Fruit fly (Drosophila melanogaster) whole organism, adult: ENCODE results near the gene CG10435.

Experiments used
- CG11617 ChIP-seq: fragments of 200-800 bp; sonication (Bioruptor generic); optimal IDR thresholded peaks from 2 replicates; lab custom pipeline; 2017; ENCODE audit warnings: mild to moderate bottlenecking, missing biosample characterization, missing genetic modification reagents, missing genetic modification characterization
- CG12768 ChIP-seq: fragments of 200-800 bp; sonication (Bioruptor generic); optimal IDR thresholded peaks from 2 replicates; lab custom pipeline; 2017; ENCODE audit warnings: missing biosample characterization, missing genetic modification characterization, mild to moderate bottlenecking, moderate library complexity, missing genetic modification reagents
- CG14711 ChIP-seq: fragments of 200-800 bp; sonication (Bioruptor generic); optimal IDR thresholded peaks from 2 replicates; lab custom pipeline; 2018; ENCODE audit warnings: missing biosample characterization, mild to moderate bottlenecking, missing genetic modification characterization, moderate library complexity
- CG1620 ChIP-seq: fragments of 200-800 bp; sonication (Bioruptor generic); optimal IDR thresholded peaks from 2 replicates; lab custom pipeline; 2016; ENCODE audit warnings: missing biosample characterization, missing genetic modification characterization
- CG33017 ChIP-seq: fragments of 200-800 bp; sonication (Bioruptor generic); optimal IDR thresholded peaks from 2 replicates; lab custom pipeline; 2018; ENCODE audit warnings: missing biosample characterization, mild to moderate bottlenecking, missing genetic modification characterization, moderate library complexity
- CG5204 ChIP-seq: fragments of 200-800 bp; sonication (Bioruptor generic); optimal IDR thresholded peaks from 2 replicates; lab custom pipeline; 2016; ENCODE audit warnings: missing biosample characterization, missing genetic modification characterization
- CG7045 ChIP-seq: fragments of 200-800 bp; sonication (Bioruptor generic); optimal IDR thresholded peaks from 2 replicates; lab custom pipeline; 2017; ENCODE audit warnings: missing biosample characterization, mild to moderate bottlenecking, missing genetic modification characterization
- CG7101 ChIP-seq: fragments of 200-800 bp; sonication (Bioruptor generic); optimal IDR thresholded peaks from 2 replicates; lab custom pipeline; 2018; ENCODE audit warnings: missing biosample characterization, mild to moderate bottlenecking, missing genetic modification characterization, moderate library complexity
- Clk ChIP-seq: fragments of 200-800 bp; sonication (Bioruptor generic); optimal IDR thresholded peaks from 2 replicates; lab custom pipeline; 2017; ENCODE audit warnings: missing biosample characterization, missing genetic modification characterization
- Crg-1 ChIP-seq: fragments of 200-800 bp; sonication (Bioruptor generic); optimal IDR thresholded peaks from 2 replicates; lab custom pipeline; 2016; ENCODE audit warnings: missing biosample characterization, missing genetic modification characterization
- Hr96 ChIP-seq: fragments of 200-800 bp; sonication (Bioruptor generic); optimal IDR thresholded peaks from 2 replicates; lab custom pipeline; 2016; ENCODE audit warnings: missing biosample characterization, missing genetic modification characterization
- Mnt ChIP-seq: fragments of 200-800 bp; sonication (Bioruptor generic); optimal IDR thresholded peaks from 2 replicates; lab custom pipeline; 2016; ENCODE audit warnings: missing biosample characterization, mild to moderate bottlenecking, missing genetic modification characterization
- bab1 ChIP-seq: fragments of 200-800 bp; sonication (Bioruptor generic); optimal IDR thresholded peaks from 3 replicates; lab custom pipeline; 2019; ENCODE audit warnings: missing biosample characterization, mild to moderate bottlenecking, missing genetic modification characterization, moderate library complexity
- cic ChIP-seq: fragments of 200-800 bp; sonication (Bioruptor generic); optimal IDR thresholded peaks from 2 replicates; lab custom pipeline; 2017; ENCODE audit warnings: missing biosample characterization, mild to moderate bottlenecking, missing genetic modification characterization, moderate library complexity
- cnc ChIP-seq, 2 experiments: fragments of >200 bp; optimal IDR thresholded peaks; 2 replicates each; lab custom pipeline; 2017
- kay ChIP-seq: fragments of 200-800 bp; sonication (Bioruptor generic); peaks from one replicate; lab custom pipeline; 2016; ENCODE audit warnings: missing biosample characterization, missing genetic modification characterization, borderline replicate concordance
- ovo ChIP-seq: fragments of 200-800 bp; sonication (Bioruptor generic); optimal IDR thresholded peaks from 2 replicates; lab custom pipeline; 2016; ENCODE audit warnings: missing biosample characterization, missing genetic modification characterization
- pad ChIP-seq: fragments of 200-800 bp; sonication (Bioruptor generic); optimal IDR thresholded peaks from 3 replicates; lab custom pipeline; 2017; ENCODE audit warnings: missing biosample characterization, missing genetic modification characterization, mild to moderate bottlenecking, moderate library complexity, missing genetic modification reagents
- tj ChIP-seq: fragments of 200-800 bp; sonication (Bioruptor generic); optimal IDR thresholded peaks from 3 replicates; lab custom pipeline; 2017; ENCODE audit warnings: missing biosample characterization, mild to moderate bottlenecking, missing genetic modification characterization, moderate library complexity
- toe ChIP-seq: fragments of 200-800 bp; sonication (Bioruptor generic); optimal IDR thresholded peaks from 2 replicates; lab custom pipeline; 2016; ENCODE audit warnings: missing biosample characterization, missing genetic modification characterization

The CG10435 gene

DNA sequence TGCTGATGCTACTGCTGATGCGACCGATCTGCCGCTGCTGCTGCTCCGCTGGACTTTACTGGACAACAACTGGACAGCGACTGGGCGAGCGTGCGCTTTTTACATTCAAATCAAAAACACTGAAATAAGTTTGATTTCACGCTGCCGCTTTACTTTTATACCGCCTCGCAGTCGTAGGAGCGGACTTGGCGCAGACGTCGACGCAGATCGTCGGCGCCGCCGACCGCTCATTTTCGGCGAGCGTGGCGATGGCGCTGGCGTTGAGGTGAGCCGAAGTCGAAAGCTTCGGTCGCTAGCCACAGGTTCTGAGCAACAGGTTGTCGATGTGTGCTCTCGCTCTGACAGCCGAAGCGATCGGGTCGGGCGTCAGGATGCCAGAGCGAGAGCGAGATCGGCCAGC, 17.3 kb downstream of the CG10435 start, which contains the start of gene Elovl7:
Gene Elovl7, minus strand, starts transcription at position 131 of the 400 bp plus-strand sequence.
- TF ChIP-seq bab1 (GFP tag; lab: Kevin White, UChicago): peak; percentile 38
- no peak for TF ChIP-seq CG11617 (GFP tag; lab: Kevin White, UChicago)
- TF ChIP-seq tj (GFP tag; lab: Kevin White, UChicago): peak; percentile 61
- TF ChIP-seq CG1620 (GFP tag; lab: Kevin White, UChicago): peak; percentile 9

DNA sequence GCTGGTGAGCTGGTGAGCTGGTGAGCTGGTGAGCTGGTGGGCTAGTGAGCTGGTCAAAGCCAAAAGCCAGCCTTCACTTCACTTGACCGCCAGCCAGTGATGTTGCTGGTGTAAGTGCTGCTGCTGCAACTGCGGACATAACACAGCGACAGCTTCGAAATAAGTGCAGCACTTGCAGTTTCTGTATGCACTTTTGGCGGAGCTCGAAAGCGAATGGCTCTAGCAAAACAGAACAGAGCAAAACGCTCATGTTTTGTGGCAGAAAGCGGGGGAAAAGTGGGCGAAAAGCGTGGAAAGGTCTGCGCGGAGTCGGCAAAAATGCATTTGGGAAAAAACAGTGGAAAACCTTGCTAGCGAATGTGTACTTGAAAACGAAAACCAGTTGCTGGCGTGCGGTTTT, 18.4 kb downstream of the CG10435 start:
- TF ChIP-seq CG7101 (tag; lab: Kevin White, UChicago): no peak
- TF ChIP-seq CG12768 (GFP tag; lab: Kevin White, UChicago): no peak
- peak; percentile 97 for TF ChIP-seq tj (GFP tag; lab: Kevin White, UChicago)

DNA sequence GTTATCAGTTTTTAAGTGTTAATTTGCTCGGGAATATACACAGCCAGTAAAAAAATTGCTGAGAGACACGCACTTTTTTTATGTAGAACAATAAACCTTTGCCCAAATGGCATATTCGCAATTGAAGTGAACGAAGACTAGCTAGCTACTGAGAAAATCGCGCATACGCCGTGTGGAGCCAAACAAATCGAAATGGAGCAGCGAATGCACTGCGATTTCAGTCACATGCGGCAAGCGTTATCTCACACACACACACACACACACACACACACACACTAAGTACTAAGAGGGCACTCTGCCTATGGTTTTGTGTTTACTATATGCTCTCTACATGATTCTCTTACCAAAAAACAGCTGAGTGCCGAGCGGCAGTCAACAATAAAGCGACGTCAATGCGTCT, 19.5 kb downstream of the CG10435 start:
- TF ChIP-seq CG7101 (tag; lab: Kevin White, UChicago) (no peak), CG12768 (GFP tag; lab: Kevin White, UChicago) (peak; percentile 13)

DNA sequence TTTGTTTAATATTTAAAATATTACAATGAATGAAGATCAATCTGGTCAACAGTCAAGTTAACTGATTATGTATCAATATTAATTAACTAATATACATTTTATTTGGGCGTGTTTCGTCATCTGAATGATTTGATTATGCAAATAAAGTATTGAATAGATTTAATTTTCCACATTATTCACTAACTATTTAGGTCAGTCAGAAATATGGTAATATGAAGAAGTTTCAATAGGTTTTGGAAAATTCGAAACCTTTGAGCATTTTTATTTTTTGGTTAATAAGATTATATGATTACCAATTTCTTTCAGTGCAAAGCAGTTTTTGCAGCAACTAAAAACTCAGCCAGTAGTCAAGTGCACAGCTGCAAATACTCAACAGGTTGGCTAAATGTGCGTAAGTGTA, 20.9 kb downstream of the CG10435 start:
- TF ChIP-seq CG5204 (GFP tag; lab: Kevin White, UChicago) (no peak), cnc (optimal IDR thresholded peaks at IDR 0.05; lab: Kevin White, UChicago) (no peak), CG12768 (GFP tag; lab: Kevin White, UChicago) (no peak), CG7101 (tag; lab: Kevin White, UChicago) (no peak), CG1620 (GFP tag; lab: Kevin White, UChicago) (no peak), CG14711 (no peak), toe (no peak), Hr96 (no peak), CG7045 (GFP tag; lab: Kevin White, UChicago) (no peak), ovo (GFP tag; lab: Kevin White, UChicago) (no peak)

DNA sequence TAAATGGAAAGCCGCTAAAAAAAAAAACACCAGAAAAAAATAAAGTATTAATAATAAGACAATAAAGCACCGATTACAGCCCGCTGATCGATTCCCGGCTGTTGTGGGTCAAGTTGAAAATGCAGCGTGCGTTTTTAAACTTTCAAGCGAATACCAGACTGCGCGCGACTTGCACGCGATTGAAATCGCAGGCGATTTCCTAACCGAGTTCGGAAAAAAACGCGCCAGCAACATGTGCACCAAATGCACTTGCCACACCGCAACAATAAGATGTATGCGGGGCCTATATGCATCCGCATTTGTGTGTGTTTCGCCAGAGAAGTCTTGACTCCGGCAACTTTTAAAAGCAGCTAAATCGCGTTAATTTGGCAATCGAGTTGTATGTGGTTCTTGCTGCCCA, 21.6 kb downstream of the CG10435 start:
- TF ChIP-seq CG12768 (GFP tag; lab: Kevin White, UChicago) (no peak), cnc (optimal IDR thresholded peaks at IDR 0.05; lab: Kevin White, UChicago) (no peak), CG7101 (tag; lab: Kevin White, UChicago) (no peak), ovo (GFP tag; lab: Kevin White, UChicago) (no peak), Mnt (GFP tag; lab: Kevin White, UChicago) (no peak), CG11617 (GFP tag; lab: Kevin White, UChicago) (no peak), pad (GFP tag; lab: Kevin White, UChicago) (no peak), CG1620 (GFP tag; lab: Kevin White, UChicago) (no peak), kay (GFP tag; lab: Kevin White, UChicago) (no peak), bab1 (GFP tag; lab: Kevin White, UChicago) (no peak), tj (GFP tag; lab: Kevin White, UChicago) (no peak), CG33017 (no peak), toe (no peak), CG5204 (GFP tag; lab: Kevin White, UChicago) (no peak), cic (GFP tag; lab: Kevin White, UChicago) (no peak), Hr96 (no peak), CG7045 (GFP tag; lab: Kevin White, UChicago) (no peak), Clk (GFP tag; lab: Kevin White, UChicago) (no peak), Crg-1 (GFP tag; lab: Kevin White, UChicago) (no peak), CG14711 (no peak)

DNA sequence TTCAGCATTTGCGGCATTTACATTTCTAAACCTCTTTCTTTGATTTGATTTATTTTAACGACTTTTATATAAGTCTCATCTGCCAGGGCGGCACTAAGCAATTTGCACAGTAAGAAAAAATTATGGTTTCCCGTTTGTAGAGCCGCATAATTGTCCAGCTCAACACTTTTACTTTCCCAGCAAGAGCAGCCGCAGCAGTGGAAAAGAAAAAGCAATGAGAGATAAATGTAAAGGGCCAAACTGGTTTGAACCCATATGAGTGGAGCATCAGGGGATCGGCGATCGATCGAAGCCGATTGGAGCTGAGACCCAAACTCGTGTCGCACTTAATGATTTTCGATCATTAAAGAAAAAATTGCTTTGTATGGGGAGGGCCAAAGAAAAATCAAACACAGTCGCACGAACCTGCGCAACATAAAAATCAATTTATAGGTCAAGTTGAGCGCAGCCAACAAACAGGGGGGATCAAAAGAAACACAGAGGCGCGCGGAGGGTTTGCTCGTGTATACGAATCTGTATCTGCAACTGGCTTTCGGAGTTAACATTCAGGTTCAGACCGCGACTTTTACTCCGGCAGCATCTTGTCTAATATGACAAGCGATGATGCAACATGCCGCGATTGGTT, 22.1 kb downstream of the CG10435 start:
- no peak for TF ChIP-seq CG14711
- TF ChIP-seq Hr96: no peak
- no peak for TF ChIP-seq CG33017
- TF ChIP-seq tj (GFP tag; lab: Kevin White, UChicago): no peak
- TF ChIP-seq kay (GFP tag; lab: Kevin White, UChicago): no peak
- no peak for TF ChIP-seq Mnt (GFP tag; lab: Kevin White, UChicago)
- TF ChIP-seq CG7101 (tag; lab: Kevin White, UChicago): no peak
- TF ChIP-seq CG5204 (GFP tag; lab: Kevin White, UChicago): no peak
- TF ChIP-seq CG1620 (GFP tag; lab: Kevin White, UChicago): no peak
- no peak for TF ChIP-seq toe
- TF ChIP-seq ovo (GFP tag; lab: Kevin White, UChicago): no peak
- TF ChIP-seq cnc (optimal IDR thresholded peaks at IDR 0.05; lab: Kevin White, UChicago): no peak
- TF ChIP-seq CG7045 (GFP tag; lab: Kevin White, UChicago): no peak
- no peak for TF ChIP-seq pad (GFP tag; lab: Kevin White, UChicago)
- TF ChIP-seq Crg-1 (GFP tag; lab: Kevin White, UChicago): no peak

DNA sequence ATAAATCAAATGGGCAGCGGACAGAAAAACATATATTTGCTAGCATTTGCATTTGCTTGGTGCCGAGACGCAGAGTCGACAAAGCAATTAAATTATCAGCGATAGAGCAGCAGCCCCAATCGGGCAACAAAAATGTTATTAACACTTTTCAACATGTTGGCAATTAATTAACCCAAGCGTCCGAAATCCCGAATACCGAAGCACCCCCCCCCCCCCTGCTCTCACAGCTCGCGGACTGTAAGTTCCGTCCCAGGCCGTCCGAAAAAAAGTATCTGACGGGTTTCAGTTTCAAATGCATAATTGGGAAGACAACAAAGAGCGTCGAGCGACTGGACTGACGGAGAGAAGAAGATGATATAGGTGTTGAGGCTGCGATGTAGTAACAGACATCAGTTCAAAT, 22.7 kb downstream of the CG10435 start:
- TF ChIP-seq ovo (GFP tag; lab: Kevin White, UChicago): no peak
- no peak for TF ChIP-seq CG7101 (tag; lab: Kevin White, UChicago)
- TF ChIP-seq Mnt (GFP tag; lab: Kevin White, UChicago): no peak
- TF ChIP-seq tj (GFP tag; lab: Kevin White, UChicago): no peak
- TF ChIP-seq CG1620 (GFP tag; lab: Kevin White, UChicago): no peak
- no peak for TF ChIP-seq pad (GFP tag; lab: Kevin White, UChicago)
- TF ChIP-seq Hr96: no peak
- TF ChIP-seq cnc (optimal IDR thresholded peaks at IDR 0.05; lab: Kevin White, UChicago): no peak
- no peak for TF ChIP-seq CG33017
- TF ChIP-seq CG11617 (GFP tag; lab: Kevin White, UChicago): no peak
- TF ChIP-seq CG7045 (GFP tag; lab: Kevin White, UChicago): no peak
